Fruit fly (Drosophila melanogaster) whole organism, embryonic: Measurements from ENCODE around the gene Rcd-1r.
A peak's percentile ranks its signal among the peaks of the same experiment; 100 is the strongest.

Experiments used
- Atf3 ChIP-seq: fragments of 200-800 bp; sonication (Bioruptor generic); optimal IDR thresholded peaks from 3 replicates; lab custom pipeline; 2016; ENCODE audit warnings: missing biosample characterization, missing genetic modification characterization
- BtbVII ChIP-seq: fragments of 200-800 bp; sonication (Bioruptor generic); optimal IDR thresholded peaks from 3 replicates; lab custom pipeline; 2017; ENCODE audit warnings: missing biosample characterization, mild to moderate bottlenecking, missing genetic modification characterization
- CG10654 ChIP-seq: fragments of 200-800 bp; sonication (Bioruptor generic); optimal IDR thresholded peaks from 2 replicates; lab custom pipeline; 2016; ENCODE audit warnings: missing biosample characterization, missing genetic modification characterization
- CG11696 ChIP-seq: fragments of 200-800 bp; sonication (Bioruptor generic); IDR thresholded peaks from 2 replicates; pipeline ENCODE4 v1.3.6; 2022; ENCODE audit warnings: missing biosample characterization, missing genetic modification characterization
- CG12071 ChIP-seq: fragments of 200-800 bp; sonication (Bioruptor generic); optimal IDR thresholded peaks from 3 replicates; lab custom pipeline; 2018; ENCODE audit warnings: missing biosample characterization, mild to moderate bottlenecking, missing genetic modification characterization
- CG12104 ChIP-seq: fragments of 200-800 bp; sonication (Bioruptor generic); optimal IDR thresholded peaks from 3 replicates; lab custom pipeline; 2016; ENCODE audit warnings: missing biosample characterization, missing genetic modification characterization
- CG12219 ChIP-seq: fragments of 200-800 bp; sonication (Bioruptor generic); optimal IDR thresholded peaks from 3 replicates; lab custom pipeline; 2018; ENCODE audit warnings: missing biosample characterization, mild to moderate bottlenecking, missing genetic modification characterization
- CG13296 ChIP-seq: fragments of 200-800 bp; sonication (Bioruptor generic); optimal IDR thresholded peaks from 3 replicates; lab custom pipeline; 2018; ENCODE audit warnings: missing biosample characterization, mild to moderate bottlenecking, missing genetic modification characterization
- CG13775 ChIP-seq: fragments of 200-800 bp; sonication (Bioruptor generic); optimal IDR thresholded peaks from 3 replicates; lab custom pipeline; 2017; ENCODE audit warnings: missing biosample characterization, mild to moderate bottlenecking, missing genetic modification characterization
- CG15696 ChIP-seq: fragments of 200-800 bp; sonication (Bioruptor generic); optimal IDR thresholded peaks from 2 replicates; lab custom pipeline; 2019; ENCODE audit warnings: missing biosample characterization, mild to moderate bottlenecking, missing genetic modification characterization, moderate library complexity
- CG17385 ChIP-seq: fragments of 200-800 bp; sonication (Bioruptor generic); optimal IDR thresholded peaks from 3 replicates; lab custom pipeline; 2018; ENCODE audit warnings: missing biosample characterization, mild to moderate bottlenecking, missing genetic modification characterization
- CG18011 ChIP-seq: fragments of 200-800 bp; sonication (Bioruptor generic); optimal IDR thresholded peaks from 2 replicates; lab custom pipeline; 2017; ENCODE audit warnings: missing biosample characterization, missing genetic modification characterization, mild to moderate bottlenecking, moderate library complexity, missing genotype
- CG2678 ChIP-seq: fragments of 200-800 bp; sonication (Bioruptor generic); optimal IDR thresholded peaks from 3 replicates; lab custom pipeline; 2019; ENCODE audit warnings: missing biosample characterization, mild to moderate bottlenecking, missing genetic modification characterization, moderate library complexity
- CG34376 ChIP-seq: fragments of 200-800 bp; sonication (Bioruptor generic); optimal IDR thresholded peaks from 2 replicates; lab custom pipeline; 2018; ENCODE audit warnings: missing biosample characterization, mild to moderate bottlenecking, missing genetic modification characterization
- CG4404 ChIP-seq: fragments of 200-800 bp; sonication (Bioruptor generic); IDR thresholded peaks from 2 replicates; pipeline ENCODE4 v1.3.6; 2022; ENCODE audit warnings: missing biosample characterization, missing genetic modification characterization
- CG4707 ChIP-seq: fragments of 200-800 bp; sonication (Bioruptor generic); optimal IDR thresholded peaks from 2 replicates; lab custom pipeline; 2018; ENCODE audit warnings: missing biosample characterization, mild to moderate bottlenecking, missing genetic modification characterization, moderate library complexity
- CG6765 ChIP-seq: fragments of 200-800 bp; sonication (Bioruptor generic); optimal IDR thresholded peaks from 3 replicates; lab custom pipeline; 2017; ENCODE audit warnings: missing biosample characterization, mild to moderate bottlenecking, missing genetic modification characterization
- CG7745 ChIP-seq: fragments of 200-800 bp; sonication (Bioruptor generic); optimal IDR thresholded peaks from 2 replicates; lab custom pipeline; 2018; ENCODE audit warnings: missing biosample characterization, mild to moderate bottlenecking, missing genetic modification characterization, moderate library complexity
- CG7839 ChIP-seq: fragments of 200-800 bp; sonication (Bioruptor generic); optimal IDR thresholded peaks from 3 replicates; lab custom pipeline; 2018; ENCODE audit warnings: missing biosample characterization, mild to moderate bottlenecking, missing genetic modification characterization, moderate library complexity
- CG8478 ChIP-seq: fragments of >200 bp; optimal IDR thresholded peaks from 2 replicates; lab custom pipeline; 2018
- CHES-1-like ChIP-seq: fragments of 200-800 bp; sonication (Bioruptor generic); optimal IDR thresholded peaks from 2 replicates; lab custom pipeline; 2016; ENCODE audit warnings: missing biosample characterization, missing genetic modification characterization
- Chrac-16 ChIP-seq: fragments of 200-800 bp; sonication (Bioruptor generic); optimal IDR thresholded peaks from 3 replicates; lab custom pipeline; 2016; ENCODE audit warnings: missing biosample characterization, missing genetic modification characterization
- CoRest ChIP-seq: fragments of 200-800 bp; sonication (Bioruptor generic); optimal IDR thresholded peaks from 3 replicates; lab custom pipeline; 2018; ENCODE audit warnings: missing biosample characterization, mild to moderate bottlenecking, missing genetic modification characterization, moderate library complexity
- Dad ChIP-seq: fragments of 200-800 bp; sonication (Bioruptor generic); optimal IDR thresholded peaks from 3 replicates; lab custom pipeline; 2016; ENCODE audit warnings: missing biosample characterization, missing genetic modification characterization
- E2f1 ChIP-seq: fragments of 200-800 bp; sonication (Bioruptor generic); IDR thresholded peaks from 2 replicates; pipeline ENCODE4 v1.3.6; 2022; ENCODE audit warnings: missing biosample characterization, missing genetic modification characterization
- Elba2 ChIP-seq: fragments of 200-800 bp; sonication (Bioruptor generic); optimal IDR thresholded peaks from 3 replicates; lab custom pipeline; 2016; ENCODE audit warnings: missing biosample characterization, missing genetic modification characterization
- GATAe ChIP-seq: fragments of 200-800 bp; sonication (Bioruptor generic); conservative IDR thresholded peaks from 2 replicates; pipeline ENCODE4 v1.3.6; 2022; ENCODE audit warnings: missing biosample characterization, missing genetic modification characterization
- Gsc ChIP-seq: fragments of 200-800 bp; sonication (Bioruptor generic); IDR thresholded peaks from 2 replicates; pipeline ENCODE4 v1.3.6; 2022; ENCODE audit warnings: missing biosample characterization, missing genetic modification characterization
- Hmx ChIP-seq: fragments of 200-800 bp; sonication (Bioruptor generic); optimal IDR thresholded peaks from 2 replicates; lab custom pipeline; 2016; ENCODE audit warnings: missing biosample characterization, missing genetic modification characterization
- MTF-1 ChIP-seq: fragments of 200-800 bp; sonication (Bioruptor generic); optimal IDR thresholded peaks from 2 replicates; lab custom pipeline; 2018; ENCODE audit warnings: missing biosample characterization, mild to moderate bottlenecking, missing genetic modification characterization, borderline replicate concordance
- Med ChIP-seq: fragments of 200-800 bp; sonication (Bioruptor generic); peaks from one replicate; lab custom pipeline; 2016; ENCODE audit warnings: missing biosample characterization, missing genetic modification characterization, mild to moderate bottlenecking, inconsistent platforms, moderate library complexity
- Pdp1 ChIP-seq, 2 experiments: fragments of 200-800 bp; sonication (Bioruptor generic); optimal IDR thresholded peaks; 3 replicates each; lab custom pipeline; 2016; ENCODE audit warnings: missing biosample characterization in 2 of 2, missing genetic modification characterization in 2 of 2, mild to moderate bottlenecking in 1 of 2, moderate library complexity in 1 of 2
- Side ChIP-seq: fragments of 200-800 bp; sonication (Bioruptor generic); optimal IDR thresholded peaks from 2 replicates; lab custom pipeline; 2016; ENCODE audit warnings: missing biosample characterization, missing genetic modification characterization
- Sox102F ChIP-seq: fragments of 200-800 bp; sonication (Bioruptor generic); optimal IDR thresholded peaks from 2 replicates; lab custom pipeline; 2018; ENCODE audit warnings: missing biosample characterization, mild to moderate bottlenecking, missing genetic modification characterization, moderate library complexity
- ash1 ChIP-seq: fragments of 200-800 bp; sonication (Bioruptor generic); optimal IDR thresholded peaks from 2 replicates; lab custom pipeline; 2018; ENCODE audit warnings: missing biosample characterization, mild to moderate bottlenecking, missing genetic modification characterization
- btn ChIP-seq: fragments of 200-800 bp; sonication (Bioruptor generic); optimal IDR thresholded peaks from 2 replicates; lab custom pipeline; 2016; ENCODE audit warnings: missing biosample characterization, missing genetic modification characterization
- cg ChIP-seq: fragments of 200-800 bp; sonication (Bioruptor generic); optimal IDR thresholded peaks from 3 replicates; lab custom pipeline; 2019; ENCODE audit warnings: missing biosample characterization, mild to moderate bottlenecking, missing genetic modification characterization, moderate library complexity
- dmrt99B ChIP-seq: fragments of 200-800 bp; sonication (Bioruptor generic); optimal IDR thresholded peaks from 2 replicates; lab custom pipeline; 2018; ENCODE audit warnings: missing biosample characterization, mild to moderate bottlenecking, missing genetic modification characterization, moderate library complexity
- exex ChIP-seq: fragments of 200-800 bp; sonication (Bioruptor generic); optimal IDR thresholded peaks from 4 replicates; lab custom pipeline; 2018; ENCODE audit warnings: missing biosample characterization, mild to moderate bottlenecking, missing genetic modification characterization, moderate library complexity
- fd64A ChIP-seq: fragments of 200-800 bp; sonication (Bioruptor generic); optimal IDR thresholded peaks from 3 replicates; lab custom pipeline; 2018; ENCODE audit warnings: missing biosample characterization, mild to moderate bottlenecking, missing genetic modification characterization
- fu2 ChIP-seq: fragments of 200-800 bp; sonication (Bioruptor generic); optimal IDR thresholded peaks from 2 replicates; lab custom pipeline; 2016; ENCODE audit warnings: missing biosample characterization, missing genetic modification characterization
- lbe ChIP-seq: fragments of 200-800 bp; sonication (Bioruptor generic); optimal IDR thresholded peaks from 2 replicates; lab custom pipeline; 2016; ENCODE audit warnings: missing biosample characterization, mild to moderate bottlenecking, missing genetic modification characterization
- lmd ChIP-seq: fragments of 200-800 bp; sonication (Bioruptor generic); IDR thresholded peaks from 2 replicates; pipeline ENCODE4 v1.3.6; 2022; ENCODE audit warnings: missing biosample characterization, missing genetic modification characterization
- mirr ChIP-seq: fragments of 200-800 bp; sonication (Bioruptor generic); optimal IDR thresholded peaks from 3 replicates; lab custom pipeline; 2018; ENCODE audit warnings: missing biosample characterization, mild to moderate bottlenecking, missing genetic modification characterization
- pb ChIP-seq: fragments of 200-800 bp; sonication (Bioruptor generic); optimal IDR thresholded peaks from 3 replicates; lab custom pipeline; 2016; ENCODE audit warnings: missing biosample characterization, missing genetic modification characterization
- pfk ChIP-seq: fragments of 200-800 bp; sonication (Bioruptor generic); optimal IDR thresholded peaks from 2 replicates; lab custom pipeline; 2018; ENCODE audit warnings: missing biosample characterization, mild to moderate bottlenecking, missing genetic modification characterization, moderate library complexity
- pho ChIP-seq: fragments of 200-800 bp; sonication (Bioruptor generic); optimal IDR thresholded peaks from 2 replicates; lab custom pipeline; 2016; ENCODE audit warnings: missing biosample characterization, missing genetic modification characterization
- phol ChIP-seq: fragments of 200-800 bp; sonication (Bioruptor generic); optimal IDR thresholded peaks from 3 replicates; lab custom pipeline; 2018; ENCODE audit warnings: missing biosample characterization, mild to moderate bottlenecking, missing genetic modification characterization, moderate library complexity
- scrt ChIP-seq: fragments of 200-800 bp; sonication (Bioruptor generic); optimal IDR thresholded peaks from 2 replicates; lab custom pipeline; 2018; ENCODE audit warnings: missing biosample characterization, mild to moderate bottlenecking, missing genetic modification characterization, moderate library complexity
- sens ChIP-seq: fragments of 200-800 bp; sonication (Bioruptor generic); peaks from one replicate; lab custom pipeline; 2016; ENCODE audit warnings: missing biosample characterization, missing genetic modification characterization
- sug ChIP-seq: fragments of 200-800 bp; optimal IDR thresholded peaks from 2 replicates; lab custom pipeline; 2019; ENCODE audit warnings: missing biosample characterization, mild to moderate bottlenecking, missing genetic modification characterization, moderate library complexity
- unpg ChIP-seq: fragments of 200-800 bp; sonication (Bioruptor generic); optimal IDR thresholded peaks from 3 replicates; lab custom pipeline; 2018; ENCODE audit warnings: missing biosample characterization, mild to moderate bottlenecking, missing genetic modification characterization, moderate library complexity

Gene Rcd-1r

dm6 chr2L:9010267-9010666 lies 3.6 kb downstream of the Rcd-1r start, which contains the start of gene CG9568 (continued):
- no peak for TF ChIP-seq CG4707 (GFP tag; lab: Kevin White, UChicago)
- TF ChIP-seq scrt (GFP tag; lab: Kevin White, UChicago), result no peak
- TF ChIP-seq Chrac-16, result no peak
- peak; percentile 53 for TF ChIP-seq Med (GFP tag; lab: Kevin White, UChicago)
- peak; percentile 38 for TF ChIP-seq CG13296 (GFP tag; lab: Kevin White, UChicago)
- peak; percentile 37; the same call in 1 of the 2 replicates for TF ChIP-seq GATAe (GFP tag; lab: Robert Waterston, UW)
- no peak for TF ChIP-seq Sox102F
- no peak for TF ChIP-seq cg (GFP tag; lab: Kevin White, UChicago)
- TF ChIP-seq CG17385 (GFP tag; lab: Kevin White, UChicago), result peak; percentile 2
- TF ChIP-seq Dad (GFP tag; lab: Kevin White, UChicago), result no peak
- no peak for TF ChIP-seq CoRest
- TF ChIP-seq CG4404 (GFP tag; lab: Robert Waterston, UW), result no peak
- TF ChIP-seq exex (tag; lab: Kevin White, UChicago), result peak; percentile 49
- TF ChIP-seq CHES-1-like (GFP tag; lab: Kevin White, UChicago), result no peak
- TF ChIP-seq MTF-1 (GFP tag; lab: Kevin White, UChicago), result no peak
- peak; percentile 42 for TF ChIP-seq sens (GFP tag; lab: Kevin White, UChicago)
- TF ChIP-seq E2f1 (GFP tag; lab: Robert Waterston, UW), result no peak
- no peak for TF ChIP-seq pho (GFP tag; lab: Kevin White, UChicago)
- peak in 1 of 2 experiments; percentile 38 for TF ChIP-seq Pdp1 (GFP tag; optimal IDR thresholded peaks at IDR 0.05; lab: Kevin White, UChicago)
- peak; percentile 17 for TF ChIP-seq CG2678 (tag; lab: Kevin White, UChicago)
- TF ChIP-seq CG7839 (tag; lab: Kevin White, UChicago), result no peak
- peak; percentile 5 for TF ChIP-seq unpg (GFP tag; lab: Kevin White, UChicago)
- no peak for TF ChIP-seq ash1 (GFP tag; lab: Kevin White, UChicago)
- TF ChIP-seq dmrt99B (tag; lab: Kevin White, UChicago), result no peak
- TF ChIP-seq CG7745 (tag; lab: Kevin White, UChicago), result no peak
- no peak for TF ChIP-seq lmd (GFP tag; lab: Robert Waterston, UW)
- no peak for TF ChIP-seq fu2 (GFP tag; lab: Kevin White, UChicago)
- TF ChIP-seq lbe, result no peak
- TF ChIP-seq CG8478, result no peak
- no peak for TF ChIP-seq pfk (GFP tag; lab: Kevin White, UChicago)
- no peak for TF ChIP-seq Hmx (GFP tag; lab: Kevin White, UChicago)
- peak; percentile 47 for TF ChIP-seq mirr (GFP tag; lab: Kevin White, UChicago)
- TF ChIP-seq CG12071 (GFP tag; lab: Kevin White, UChicago), result peak; percentile 48
- TF ChIP-seq CG12104, result no peak
- no peak for TF ChIP-seq CG10654 (GFP tag; lab: Kevin White, UChicago)
- TF ChIP-seq CG13775 (GFP tag; lab: Kevin White, UChicago), result no peak
- no peak for TF ChIP-seq pb
- no peak for TF ChIP-seq Atf3
- peak; percentile 54 for TF ChIP-seq CG34376 (GFP tag; lab: Kevin White, UChicago)
- TF ChIP-seq btn (GFP tag; lab: Kevin White, UChicago), result no peak
- TF ChIP-seq CG15696 (tag; lab: Kevin White, UChicago), result no peak
- TF ChIP-seq Gsc (GFP tag; lab: Robert Waterston, UW), result no peak
- peak; percentile 19 for TF ChIP-seq sug
- peak; percentile 2 for TF ChIP-seq CG12219 (GFP tag; lab: Kevin White, UChicago)
- TF ChIP-seq Side (GFP tag; lab: Kevin White, UChicago), result no peak
- no peak for TF ChIP-seq phol (tag; lab: Kevin White, UChicago)
- TF ChIP-seq CG11696 (GFP tag; lab: Robert Waterston, UW), result no peak
- no peak for TF ChIP-seq CG6765 (GFP tag; lab: Kevin White, UChicago)
- no peak for TF ChIP-seq Elba2
- TF ChIP-seq BtbVII (GFP tag; lab: Kevin White, UChicago), result peak; percentile 14
- TF ChIP-seq fd64A, result peak; percentile 7
- no peak for TF ChIP-seq CG18011 (GFP tag; lab: Kevin White, UChicago)
